Fruit fly (Drosophila melanogaster): Measurements from ENCODE around the gene Ndc1.

Gene Ndc1

DNA sequence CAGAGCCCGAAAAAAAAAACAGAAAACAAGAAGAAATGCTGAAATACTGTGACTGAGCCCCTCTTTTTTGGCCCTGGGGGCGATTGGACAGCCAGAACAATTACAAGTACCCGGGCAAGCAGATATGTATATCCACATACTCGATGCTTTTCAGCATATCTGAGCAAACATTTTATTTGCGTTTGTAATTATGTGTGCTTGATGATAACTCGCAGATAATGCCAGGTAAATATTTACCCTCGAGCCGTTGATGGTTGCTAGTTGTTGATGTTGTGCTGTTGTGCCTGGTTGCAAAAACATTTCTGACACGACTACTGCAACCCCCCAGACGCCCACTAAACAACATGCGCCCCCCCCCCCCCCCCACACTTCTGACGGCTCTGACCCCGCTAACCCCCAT lies 4.8 kb upstream of the Ndc1 start:
- TF ChIP-seq NK7.1 (GFP tag; optimal IDR thresholded peaks at IDR 0.05) (no peak), CG4820 (GFP tag; optimal IDR thresholded peaks at IDR 0.05) (no peak), CG11247 (GFP tag; IDR thresholded peaks at IDR 0.05) (no peak), chn (GFP tag; optimal IDR thresholded peaks at IDR 0.05) (no peak), sug (tag; optimal IDR thresholded peaks at IDR 0.05) (peak; percentile 64), CG6854 (GFP tag; optimal IDR thresholded peaks at IDR 0.05) (peak; percentile 40), NfI (GFP tag; optimal IDR thresholded peaks at IDR 0.05) (peak; percentile 41), Rfx (GFP tag; IDR thresholded peaks at IDR 0.05) (peak; percentile 53; the same call in 1 of the 2 replicates), CG3838 (GFP tag; optimal IDR thresholded peaks at IDR 0.05) (no peak), dmrt11E (tag; optimal IDR thresholded peaks at IDR 0.05) (no peak), ind (GFP tag; optimal IDR thresholded peaks at IDR 0.05) (no peak), MBD-R2 (GFP tag; IDR thresholded peaks at IDR 0.05) (no peak), CG17328 (GFP tag; IDR thresholded peaks at IDR 0.05) (no peak), MTF-1 (GFP tag; optimal IDR thresholded peaks at IDR 0.05; ENCODE audit: borderline replicate concordance) (peak; percentile 70), ci (GFP tag; IDR thresholded peaks at IDR 0.05) (peak; percentile 69; the same call in 1 of the 3 replicates), Taf1 (GFP tag; IDR thresholded peaks at IDR 0.05) (no peak), CG31388 (GFP tag; optimal IDR thresholded peaks at IDR 0.05) (no peak), zen (tag; optimal IDR thresholded peaks at IDR 0.05) (no peak), CG17829 (tag; optimal IDR thresholded peaks at IDR 0.05) (no peak), CG13775 (GFP tag; optimal IDR thresholded peaks at IDR 0.05) (peak; percentile 3), CG6765 (GFP tag; optimal IDR thresholded peaks at IDR 0.05) (peak; percentile 75), chm (GFP tag; IDR thresholded peaks at IDR 0.05) (0 out of 2 replicates have a peak, but pooled peaks have one; percentile 35), CG12769 (tag; optimal IDR thresholded peaks at IDR 0.05) (peak; percentile 56), CG2120 (GFP tag; optimal IDR thresholded peaks at IDR 0.05) (no peak), jigr1 (GFP tag; IDR thresholded peaks at IDR 0.05) (no peak), CG17802 (tag; optimal IDR thresholded peaks at IDR 0.05) (no peak), unc-4 (GFP tag; IDR thresholded peaks at IDR 0.05; ENCODE audit: partially characterized antibody) (no peak), CG4730 (GFP tag; IDR thresholded peaks at IDR 0.05) (no peak), CG2202 (tag; optimal IDR thresholded peaks at IDR 0.05) (no peak), oc (tag; optimal IDR thresholded peaks at IDR 0.05) (no peak), Atf6 (GFP tag; IDR thresholded peaks at IDR 0.05) (peak; percentile 39; the same call in 1 of the 2 replicates), CG31224 (GFP tag; IDR thresholded peaks at IDR 0.05) (no peak), peb (GFP tag; IDR thresholded peaks at IDR 0.05) (no peak), sob (GFP tag; IDR thresholded peaks at IDR 0.05) (peak; percentile 63; the same call in 1 of the 2 replicates), cad (GFP tag; optimal IDR thresholded peaks at IDR 0.05) (no peak), klu (GFP tag; IDR thresholded peaks at IDR 0.05) (no peak), emc (GFP tag; optimal IDR thresholded peaks at IDR 0.05) (no peak), Ssrp (tag; optimal IDR thresholded peaks at IDR 0.05) (no peak), Lim3 (GFP tag; IDR thresholded peaks at IDR 0.05) (no peak), fru (optimal IDR thresholded peaks at IDR 0.05) (no peak), BEAF-32 (GFP tag; optimal IDR thresholded peaks at IDR 0.05) (no peak), lov (optimal IDR thresholded peaks at IDR 0.05) (no peak), lov (GFP tag; IDR thresholded peaks at IDR 0.05) (no peak), slou (GFP tag; optimal IDR thresholded peaks at IDR 0.05) (no peak), CTCF (GFP tag; optimal IDR thresholded peaks at IDR 0.05) (peak; percentile 39), CG15073 (GFP tag; optimal IDR thresholded peaks at IDR 0.05) (no peak), CG12104 (GFP tag; optimal IDR thresholded peaks at IDR 0.05) (peak; percentile 16), CG7987 (GFP tag; optimal IDR thresholded peaks at IDR 0.05) (peak; percentile 80), Bdp1 (GFP tag; optimal IDR thresholded peaks at IDR 0.05) (no peak), wek (GFP tag; optimal IDR thresholded peaks at IDR 0.05) (peak; percentile 80), CoRest (tag; optimal IDR thresholded peaks at IDR 0.05) (peak; percentile 19), Opbp (GFP tag; IDR thresholded peaks at IDR 0.05; ENCODE audit: partially characterized antibody) (no peak), pita (GFP tag; optimal IDR thresholded peaks at IDR 0.05) (no peak)
